Worm (Caenorhabditis elegans) whole organism, L2 larva: ENCODE data around the gene pqn-80.

Experiments used
- R02D3.7 ChIP-seq: fragments of 150-350 bp; optimal IDR thresholded peaks from 2 replicates; lab custom pipeline; 2014; ENCODE audit warnings: missing biosample characterization, missing genetic modification characterization
- ZK546.5 ChIP-seq: sonication (generic microtip); optimal IDR thresholded peaks from 2 replicates; lab custom pipeline; 2017; ENCODE audit warnings: missing biosample characterization, missing genetic modification characterization
- alr-1 ChIP-seq: fragments of 150-350 bp; optimal IDR thresholded peaks from 2 replicates; lab custom pipeline; 2014; ENCODE audit warnings: missing biosample characterization, missing genetic modification characterization
- blmp-1 ChIP-seq: sonication (generic microtip); optimal IDR thresholded peaks from 2 replicates; lab custom pipeline; 2017; ENCODE audit warnings: missing genetic modification characterization, mild to moderate bottlenecking, missing compliant biosample characterization, antibody characterized with exemption, moderate library complexity; ENCODE audit not compliant: insufficient read depth
- lin-13 ChIP-seq: fragments of 150-350 bp; optimal IDR thresholded peaks from 2 replicates; lab custom pipeline; 2014; ENCODE audit warnings: missing biosample characterization, missing genetic modification reagents, missing genetic modification characterization
- mbf-1 ChIP-seq: sonication (generic microtip); optimal IDR thresholded peaks from 2 replicates; lab custom pipeline; 2017; ENCODE audit warnings: missing biosample characterization, missing genetic modification characterization
- nhr-12 ChIP-seq: fragments of 150-350 bp; optimal IDR thresholded peaks from 2 replicates; lab custom pipeline; 2014; ENCODE audit warnings: missing biosample characterization, missing genetic modification characterization
- nhr-23 ChIP-seq: fragments of 150-350 bp; optimal IDR thresholded peaks from 2 replicates; lab custom pipeline; 2014; ENCODE audit warnings: missing biosample characterization, missing genetic modification reagents, missing genetic modification characterization
- nhr-6 ChIP-seq: fragments of 150-350 bp; optimal IDR thresholded peaks from 2 replicates; lab custom pipeline; 2014; ENCODE audit warnings: missing biosample characterization, missing genetic modification characterization
- ztf-11 ChIP-seq: sonication (generic microtip); optimal IDR thresholded peaks from 2 replicates; lab custom pipeline; 2017; ENCODE audit warnings: missing biosample characterization, missing genetic modification characterization

- TF ChIP-seq alr-1 (no peak), ztf-11 (tag; lab: Kevin White, UChicago) (no peak), mbf-1 (no peak), blmp-1 (no peak), nhr-23 (no peak), ZK546.5 (no peak), R02D3.7 (tag; lab: Kevin White, UChicago) (no peak), nhr-6 (tag; lab: Kevin White, UChicago) (no peak), lin-13 (GFP tag; lab: Kevin White, UChicago) (no peak), nhr-12 (tag; lab: Kevin White, UChicago) (no peak)
Observed at ce11 chrIII:12639214-12639613, 12.8 kb downstream of the pqn-80 start.
